Worm (Caenorhabditis elegans) whole organism, L1 larva: ENCODE measurements around the gene skpo-3.
A peak's percentile ranks its signal among the peaks of the same experiment; 100 is the strongest.

Source experiments
- C16A3.4 ChIP-seq: fragments of 150-350 bp; optimal IDR thresholded peaks from 2 replicates; lab custom pipeline; 2014; ENCODE audit warnings: missing biosample characterization, missing genetic modification characterization
- aha-1 ChIP-seq: fragments of 150-350 bp; optimal IDR thresholded peaks from 2 replicates; lab custom pipeline; 2014; ENCODE audit warnings: missing biosample characterization, missing genetic modification characterization
- alr-1 ChIP-seq: fragments of 200-800 bp; sonication (Bioruptor generic); optimal IDR thresholded peaks from 2 replicates; lab custom pipeline; 2018; ENCODE audit warnings: borderline replicate concordance, mild to moderate bottlenecking, missing genetic modification characterization, missing compliant biosample characterization
- ceh-63 ChIP-seq: fragments of 200-800 bp; sonication (Bioruptor generic); optimal IDR thresholded peaks from 2 replicates; lab custom pipeline; 2018; ENCODE audit warnings: mild to moderate bottlenecking, missing genetic modification characterization, missing compliant biosample characterization
- efl-1 ChIP-seq, 4 experiments: fragments of 150-350 bp; optimal IDR thresholded peaks in 3 of 4; peaks in 1 of 4; 1 replicate in 1 of 4; 2 replicates in 3 of 4; lab custom pipeline; 2014; ENCODE audit warnings: missing biosample characterization in 2 of 4, missing genetic modification characterization in 2 of 4, missing genetic modification reagents in 2 of 4
- egl-13 ChIP-seq: sonication (generic microtip); optimal IDR thresholded peaks from 2 replicates; lab custom pipeline; 2016; ENCODE audit warnings: missing genotype, missing genetic modification reagents, missing genetic modification characterization, missing compliant biosample characterization
- elt-2 ChIP-seq: sonication (generic microtip); optimal IDR thresholded peaks from 2 replicates; lab custom pipeline; 2016; ENCODE audit warnings: missing genetic modification characterization, mild to moderate bottlenecking, inconsistent platforms, missing compliant biosample characterization, missing genetic modification reagents
- ets-5 ChIP-seq: fragments of 200-800 bp; sonication (Bioruptor generic); IDR thresholded peaks from 2 replicates; pipeline ENCODE4 v1.3.6; 2022; ENCODE audit warnings: missing genetic modification characterization, missing compliant biosample characterization
- fkh-8 ChIP-seq: sonication (generic microtip); optimal IDR thresholded peaks from 2 replicates; lab custom pipeline; 2016; ENCODE audit warnings: mild to moderate bottlenecking, missing genetic modification characterization, missing compliant biosample characterization
- hlh-4 ChIP-seq: sonication (generic microtip); optimal IDR thresholded peaks from 2 replicates; lab custom pipeline; 2016; ENCODE audit warnings: mild to moderate bottlenecking, missing genetic modification characterization, missing compliant biosample characterization
- lin-13 ChIP-seq: fragments of 150-350 bp; optimal IDR thresholded peaks from 2 replicates; lab custom pipeline; 2014; ENCODE audit warnings: missing biosample characterization, missing genetic modification reagents, missing genetic modification characterization
- lin-14 ChIP-seq: fragments of 200-800 bp; sonication (Bioruptor generic); optimal IDR thresholded peaks from 2 replicates; lab custom pipeline; 2018; ENCODE audit warnings: mild to moderate bottlenecking, missing genetic modification characterization, moderate library complexity, missing compliant biosample characterization
- lin-15B ChIP-seq: fragments of 150-350 bp; sonication (generic microtip); optimal IDR thresholded peaks from 3 replicates; lab custom pipeline; 2014; ENCODE audit warnings: missing biosample characterization, missing genetic modification characterization
- lin-35 ChIP-seq, 2 experiments: fragments of 150-350 bp; optimal IDR thresholded peaks; 2 replicates each; lab custom pipeline; 2014; ENCODE audit warnings: missing biosample characterization in 2 of 2, missing genetic modification characterization in 2 of 2, missing genetic modification reagents in 2 of 2
- mdl-1 ChIP-seq, 2 experiments: fragments of 150-350 bp; optimal IDR thresholded peaks; 2 replicates each; lab custom pipeline; 2014 to 2017; ENCODE audit warnings: missing biosample characterization in 2 of 2, missing genetic modification characterization in 2 of 2, inconsistent platforms in 1 of 2
- mep-1 ChIP-seq: fragments of 150-350 bp; optimal IDR thresholded peaks from 2 replicates; lab custom pipeline; 2014; ENCODE audit warnings: missing biosample characterization, missing genetic modification characterization
- nhr-11 ChIP-seq: fragments of 150-350 bp; optimal IDR thresholded peaks from 2 replicates; lab custom pipeline; 2014; ENCODE audit warnings: missing biosample characterization, missing genetic modification characterization
- nhr-19 ChIP-seq: fragments of 200-800 bp; sonication (Bioruptor generic); conservative IDR thresholded peaks from 2 replicates; pipeline ENCODE4 v1.3.6; 2022; ENCODE audit warnings: missing genetic modification characterization, missing compliant biosample characterization
- nhr-20 ChIP-seq: sonication (generic microtip); optimal IDR thresholded peaks from 2 replicates; lab custom pipeline; 2016; ENCODE audit warnings: mild to moderate bottlenecking, missing genetic modification characterization, missing compliant biosample characterization
- nhr-237 ChIP-seq: fragments of 150-350 bp; optimal IDR thresholded peaks from 2 replicates; lab custom pipeline; 2014; ENCODE audit warnings: missing biosample characterization, missing genetic modification characterization
- nhr-28 ChIP-seq: fragments of 150-350 bp; optimal IDR thresholded peaks from 2 replicates; lab custom pipeline; 2014; ENCODE audit warnings: missing biosample characterization, missing genetic modification characterization
- nhr-71 ChIP-seq: sonication (generic microtip); optimal IDR thresholded peaks from 2 replicates; lab custom pipeline; 2016; ENCODE audit warnings: mild to moderate bottlenecking, missing genetic modification characterization, moderate library complexity, missing compliant biosample characterization
- nhr-84 ChIP-seq: sonication (generic microtip); optimal IDR thresholded peaks from 2 replicates; lab custom pipeline; 2017; ENCODE audit warnings: missing biosample characterization, missing genetic modification characterization
- snpc-4 ChIP-seq: fragments of 150-350 bp; optimal IDR thresholded peaks from 2 replicates; lab custom pipeline; 2014; ENCODE audit warnings: missing biosample characterization, missing genetic modification characterization
- snu-23 ChIP-seq: sonication (generic microtip); optimal IDR thresholded peaks from 2 replicates; lab custom pipeline; 2016; ENCODE audit warnings: missing genetic modification characterization, missing compliant biosample characterization
- sox-4 ChIP-seq: sonication (generic microtip); optimal IDR thresholded peaks from 2 replicates; lab custom pipeline; 2016; ENCODE audit warnings: missing genetic modification characterization, missing compliant biosample characterization
- tlp-1 ChIP-seq: fragments of 150-350 bp; optimal IDR thresholded peaks from 2 replicates; lab custom pipeline; 2014; ENCODE audit warnings: missing biosample characterization, missing genetic modification characterization
- unc-130 ChIP-seq: fragments of 150-350 bp; optimal IDR thresholded peaks from 2 replicates; lab custom pipeline; 2017; ENCODE audit warnings: missing biosample characterization, missing genetic modification characterization, inconsistent platforms
- unc-98 ChIP-seq: fragments of 200-800 bp; sonication (Bioruptor generic); IDR thresholded peaks from 2 replicates; pipeline ENCODE4 v1.3.6; 2022; ENCODE audit warnings: missing genetic modification characterization, missing compliant biosample characterization
- xbp-1 ChIP-seq: sonication (generic microtip); optimal IDR thresholded peaks from 2 replicates; lab custom pipeline; 2016; ENCODE audit warnings: missing genetic modification characterization, missing compliant biosample characterization
- zag-1 ChIP-seq: fragments of 150-350 bp; optimal IDR thresholded peaks from 2 replicates; lab custom pipeline; 2014; ENCODE audit warnings: missing biosample characterization, missing genetic modification characterization

The skpo-3 gene

DNA sequence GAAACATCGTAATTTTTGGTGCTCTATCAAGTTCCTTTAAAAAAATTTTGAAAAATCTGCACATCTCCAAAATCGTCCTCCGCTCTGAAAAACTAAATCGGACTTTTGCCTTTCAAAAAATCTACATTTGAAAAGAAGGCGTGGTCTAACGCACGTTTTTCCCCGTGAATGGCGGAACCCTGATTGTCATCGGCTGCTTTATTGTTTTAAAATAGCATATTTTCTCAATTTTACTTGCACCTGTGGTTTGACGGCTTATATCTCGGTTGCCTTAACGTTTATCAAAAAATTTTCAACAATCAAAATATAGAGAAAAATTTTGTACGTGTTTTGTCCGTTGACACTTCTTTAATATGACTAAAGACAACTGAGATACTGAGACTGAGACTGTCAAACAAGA, 13.7 kb upstream of the skpo-3 start:
- TF ChIP-seq C16A3.4 (tag; lab: Kevin White, UChicago) (no peak), snpc-4 (tag; lab: Kevin White, UChicago) (peak; percentile 90), efl-1 (optimal IDR thresholded peaks at IDR 0.05; lab: Kevin White, UChicago) (no peak), efl-1 (GFP tag; optimal IDR thresholded peaks at IDR 0.05 in 1 of 2; lab: Kevin White, UChicago) (peak in 1 of 2 experiments; percentile 54)

DNA sequence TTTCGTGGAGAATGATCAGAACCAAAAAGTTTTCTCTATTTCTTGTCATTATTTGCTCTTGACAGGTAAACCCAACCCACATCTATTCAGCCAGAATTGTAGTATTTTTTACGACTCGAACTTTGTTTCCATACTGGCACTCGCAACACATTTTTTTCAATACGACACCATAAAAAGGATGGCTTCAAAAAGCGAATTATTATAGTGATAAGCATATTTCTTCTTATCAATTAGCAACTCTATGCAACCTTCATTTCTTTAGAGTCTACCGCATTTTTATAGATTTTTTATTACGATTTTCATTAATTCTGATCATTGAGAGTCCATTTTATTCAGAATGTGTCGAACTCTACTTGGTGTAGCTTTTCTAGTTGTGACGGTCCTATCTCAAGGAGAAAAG, 13.2 kb upstream of the skpo-3 start, which contains the start of gene ctsa-3.1:
ctsa-3.1 (plus strand) TSS at position 337 of the 400 bp plus-strand sequence.
- TF ChIP-seq nhr-84 (tag; lab: Kevin White, UChicago) (no peak), alr-1 (tag; lab: Kevin White, UChicago) (no peak), lin-14 (peak; percentile 1), aha-1 (no peak), snpc-4 (tag; lab: Kevin White, UChicago) (no peak), elt-2 (tag; lab: Kevin White, UChicago) (peak; percentile 66)

DNA sequence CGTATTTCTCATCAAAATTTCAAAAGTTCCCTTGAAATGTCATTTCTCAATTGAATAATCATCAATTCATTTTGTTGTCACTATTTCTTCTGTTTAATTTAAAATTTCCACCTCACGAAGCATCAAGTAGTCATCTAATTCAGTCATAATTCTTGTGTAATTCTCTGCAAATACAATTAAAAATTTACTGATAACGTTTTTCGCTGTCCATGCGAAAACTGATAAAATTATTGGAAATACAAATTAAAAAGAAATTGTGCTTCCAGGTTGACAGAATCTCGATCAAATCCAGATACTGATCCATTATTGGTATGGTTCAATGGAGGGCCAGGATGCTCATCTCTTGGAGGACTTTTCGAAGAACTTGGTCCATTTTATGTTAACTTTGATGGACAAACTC, 12.4 kb upstream of the skpo-3 start:
- peak; percentile 32 for TF ChIP-seq elt-2 (tag; lab: Kevin White, UChicago)
- no peak for TF ChIP-seq fkh-8 (tag; lab: Kevin White, UChicago)
- no peak for TF ChIP-seq efl-1 (optimal IDR thresholded peaks at IDR 0.05; lab: Kevin White, UChicago)
- TF ChIP-seq efl-1 (GFP tag; optimal IDR thresholded peaks at IDR 0.05 in 1 of 2; lab: Kevin White, UChicago): peak in 1 of 2 experiments; percentile 65
- peak in 1 of 2 experiments; percentile 4 for TF ChIP-seq lin-35 (GFP tag; optimal IDR thresholded peaks at IDR 0.05; lab: Kevin White, UChicago)
- no peak for TF ChIP-seq ets-5

DNA sequence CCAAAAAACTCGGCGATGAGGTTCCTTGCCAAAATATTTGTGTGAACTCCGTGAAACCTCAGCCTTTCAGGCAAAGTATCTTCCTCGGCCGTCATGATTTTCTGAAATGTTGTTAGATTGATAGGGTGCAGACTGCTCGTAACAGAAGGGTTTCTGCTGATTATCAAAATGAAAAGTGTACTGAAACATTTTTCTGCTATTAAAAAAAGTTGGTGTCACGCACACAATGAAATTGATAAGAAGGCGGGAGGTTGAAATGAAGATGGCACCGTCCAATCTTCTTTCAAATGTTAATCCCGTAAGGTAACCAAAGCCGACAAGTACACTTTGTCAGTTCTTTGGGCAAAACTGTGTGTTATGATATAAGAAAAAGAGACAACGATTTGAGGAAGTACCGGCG, 8.7 kb upstream of the skpo-3 start:
- TF ChIP-seq aha-1: no peak
- no peak for TF ChIP-seq hlh-4 (tag; lab: Kevin White, UChicago)
- no peak for TF ChIP-seq nhr-19 (GFP tag; lab: Robert Waterston, UW)
- TF ChIP-seq nhr-84 (tag; lab: Kevin White, UChicago): no peak
- no peak for TF ChIP-seq ceh-63 (GFP tag; lab: Kevin White, UChicago)
- TF ChIP-seq lin-35 (GFP tag; optimal IDR thresholded peaks at IDR 0.05; lab: Kevin White, UChicago): peak in 1 of 2 experiments; percentile 17
- TF ChIP-seq mep-1: no peak
- no peak for TF ChIP-seq snu-23
- TF ChIP-seq nhr-28 (tag; lab: Kevin White, UChicago): no peak
- TF ChIP-seq efl-1 (optimal IDR thresholded peaks at IDR 0.05; lab: Kevin White, UChicago): no peak
- TF ChIP-seq efl-1 (GFP tag; optimal IDR thresholded peaks at IDR 0.05 in 1 of 2; lab: Kevin White, UChicago): peak in 1 of 2 experiments; percentile 33
- TF ChIP-seq unc-98 (GFP tag; lab: Robert Waterston, UW): no peak
- TF ChIP-seq fkh-8 (tag; lab: Kevin White, UChicago): no peak
- TF ChIP-seq alr-1 (tag; lab: Kevin White, UChicago): no peak
- no peak for TF ChIP-seq lin-15B (tag; lab: Kevin White, UChicago)
- TF ChIP-seq xbp-1: no peak
- TF ChIP-seq nhr-71 (tag; lab: Kevin White, UChicago): peak; percentile 2
- peak; percentile 8 for TF ChIP-seq elt-2 (tag; lab: Kevin White, UChicago)
- no peak for TF ChIP-seq tlp-1 (tag; lab: Kevin White, UChicago)

DNA sequence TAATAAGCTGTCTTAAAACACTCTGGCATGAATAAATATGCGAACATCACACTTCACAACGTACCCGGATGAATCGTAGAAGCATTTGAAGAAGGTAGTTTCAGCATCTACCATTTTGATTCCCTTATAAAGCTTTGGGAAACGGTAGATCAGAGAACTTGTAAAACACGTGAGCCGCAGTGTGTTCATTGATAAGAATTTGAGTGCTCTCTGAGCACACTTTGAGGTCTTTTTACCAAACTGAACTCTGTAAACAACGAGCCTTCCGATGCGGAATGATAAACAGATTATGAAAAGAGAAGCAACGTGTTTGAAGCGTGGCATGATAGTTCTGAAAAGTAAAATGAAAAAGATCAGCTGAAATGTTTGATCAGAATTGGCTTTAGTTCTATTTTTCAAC, 7.4 kb upstream of the skpo-3 start, which contains the start of gene aqp-1:
aqp-1 (minus strand) TSS at position 102 of the 400 bp plus-strand sequence.
- TF ChIP-seq lin-35 (GFP tag; optimal IDR thresholded peaks at IDR 0.05; lab: Kevin White, UChicago): peak in 1 of 2 experiments; percentile 53
- TF ChIP-seq snu-23: no peak
- no peak for TF ChIP-seq egl-13
- peak; percentile 68 for TF ChIP-seq nhr-19 (GFP tag; lab: Robert Waterston, UW)
- TF ChIP-seq efl-1 (optimal IDR thresholded peaks at IDR 0.05; lab: Kevin White, UChicago): no peak
- peak in 1 of 2 experiments; percentile 87 for TF ChIP-seq efl-1 (GFP tag; optimal IDR thresholded peaks at IDR 0.05 in 1 of 2; lab: Kevin White, UChicago)
- peak; percentile 16 for TF ChIP-seq nhr-71 (tag; lab: Kevin White, UChicago)
- peak; percentile 95 for TF ChIP-seq elt-2 (tag; lab: Kevin White, UChicago)
- TF ChIP-seq zag-1 (tag; lab: Kevin White, UChicago): no peak
- no peak for TF ChIP-seq unc-130
- TF ChIP-seq nhr-11 (tag; lab: Kevin White, UChicago): no peak
- TF ChIP-seq nhr-237 (tag; lab: Kevin White, UChicago): no peak
- TF ChIP-seq nhr-20: peak; percentile 23
- TF ChIP-seq sox-4 (tag; lab: Kevin White, UChicago): no peak
- peak in 1 of 2 experiments; percentile 2 for TF ChIP-seq mdl-1 (tag; optimal IDR thresholded peaks at IDR 0.05; lab: Kevin White, UChicago)
- TF ChIP-seq lin-13 (GFP tag; lab: Kevin White, UChicago): no peak
